Fruit fly (Drosophila melanogaster) whole organism: ENCODE measurements around the gene CG34348.

Experiments
- CG8478 ChIP-seq: fragments of >200 bp; optimal IDR thresholded peaks from 2 replicates; lab custom pipeline; 2018; ENCODE audit warnings: inconsistent platforms
- EcR ChIP-seq, 2 experiments: fragments of >200 bp; optimal IDR thresholded peaks; 2 replicates each; lab custom pipeline; 2017; ENCODE audit warnings: missing biosample characterization in 2 of 2, missing genetic modification characterization in 2 of 2, missing genetic modification reagents in 2 of 2
- pan ChIP-seq: fragments of >200 bp; optimal IDR thresholded peaks from 2 replicates; lab custom pipeline; 2017
- usp ChIP-seq: fragments of >200 bp; optimal IDR thresholded peaks from 2 replicates; lab custom pipeline; 2017; ENCODE audit warnings: missing biosample characterization, missing genetic modification characterization, mixed read lengths

DNA sequence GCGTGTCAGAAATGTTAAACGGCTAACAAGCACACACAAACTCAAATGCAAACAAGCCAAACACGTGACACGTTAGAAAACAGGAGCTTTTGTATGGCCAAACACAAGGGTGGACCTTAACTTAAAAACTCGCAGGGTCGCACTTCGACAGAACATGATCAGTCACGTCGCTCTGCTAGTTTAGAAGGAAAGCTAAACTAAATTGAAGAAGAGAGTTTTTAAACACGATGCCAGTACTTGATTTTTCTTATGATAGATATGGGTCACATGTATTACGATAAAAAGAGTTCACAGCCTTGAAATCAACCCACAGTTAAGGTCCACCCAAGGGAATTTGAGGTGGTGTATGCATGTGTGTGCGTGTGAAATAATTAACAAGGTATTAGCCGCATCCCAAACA lies 38.7 kb downstream of the CG34348 start:
- TF ChIP-seq pan: no peak
- TF ChIP-seq usp (GFP tag; lab: Kevin White, UChicago): no peak
- no peak for TF ChIP-seq EcR (GFP tag; optimal IDR thresholded peaks at IDR 0.05; lab: Kevin White, UChicago)
- TF ChIP-seq CG8478 (lab: Kevin White, UChicago): no peak
